Worm (Caenorhabditis elegans) whole organism, L2 larva: ENCODE data around the gene R10E8.2.
"Not testable (repeated sequence)": the region's sequence is repeated elsewhere in the genome, so short reads cannot be mapped to it uniquely, and the experiment has no call there.

Experiments
- nhr-12 ChIP-seq: fragments of 150-350 bp; optimal IDR thresholded peaks from 2 replicates; lab custom pipeline; 2014; ENCODE audit warnings: missing biosample characterization, missing genetic modification characterization
- nhr-77 ChIP-seq: fragments of 150-350 bp; optimal IDR thresholded peaks from 2 replicates; lab custom pipeline; 2014; ENCODE audit warnings: missing biosample characterization, missing genetic modification characterization
- unc-62 ChIP-seq: fragments of 150-350 bp; optimal IDR thresholded peaks from 2 replicates; lab custom pipeline; 2014; ENCODE audit warnings: missing biosample characterization, missing genetic modification reagents, missing genetic modification characterization

The R10E8.2 gene

ce11 chrV:18302414-18302813 is 48.8 kb downstream of the R10E8.2 start, which contains the start of gene Y51A2A.6:
Y51A2A.6 (plus strand) TSS chrV:18302714.
- not testable (repeated sequence) for TF ChIP-seq nhr-77 (tag; lab: Kevin White, UChicago); nhr-12 (tag; lab: Kevin White, UChicago); unc-62
